Worm (Caenorhabditis elegans) whole organism, early embryonic: ENCODE measurements around the gene eri-5.

Experiments
- aly-1 ChIP-seq: sonication (generic microtip); optimal IDR thresholded peaks from 2 replicates; lab custom pipeline; 2016; ENCODE audit warnings: missing genetic modification characterization, missing compliant biosample characterization
- ama-1 ChIP-seq: fragments of 150-350 bp; optimal IDR thresholded peaks from 2 replicates; lab custom pipeline; 2014
- ceh-13 ChIP-seq: fragments of 200-800 bp; sonication (Bioruptor generic); optimal IDR thresholded peaks from 2 replicates; lab custom pipeline; 2018; ENCODE audit warnings: mild to moderate bottlenecking, missing genetic modification characterization, missing compliant biosample characterization
- flt-1 ChIP-seq: fragments of 200-800 bp; sonication (Bioruptor generic); IDR thresholded peaks from 2 replicates; pipeline ENCODE4 v1.3.6; 2022; ENCODE audit warnings: missing genetic modification characterization, missing compliant biosample characterization
- pes-1 ChIP-seq: fragments of 200-800 bp; sonication (Bioruptor generic); IDR thresholded peaks from 2 replicates; pipeline ENCODE4 v1.3.6; 2022; ENCODE audit warnings: missing genetic modification reagents, missing genetic modification characterization, missing compliant biosample characterization
- scrt-1 ChIP-seq: fragments of 200-800 bp; sonication (Bioruptor generic); IDR thresholded peaks from 2 replicates; pipeline ENCODE4 v1.3.6; 2022; ENCODE audit warnings: missing genetic modification characterization, missing compliant biosample characterization
- tra-4 ChIP-seq: sonication (generic microtip); optimal IDR thresholded peaks from 2 replicates; lab custom pipeline; 2017; ENCODE audit warnings: missing genetic modification characterization, missing compliant biosample characterization

DNA sequence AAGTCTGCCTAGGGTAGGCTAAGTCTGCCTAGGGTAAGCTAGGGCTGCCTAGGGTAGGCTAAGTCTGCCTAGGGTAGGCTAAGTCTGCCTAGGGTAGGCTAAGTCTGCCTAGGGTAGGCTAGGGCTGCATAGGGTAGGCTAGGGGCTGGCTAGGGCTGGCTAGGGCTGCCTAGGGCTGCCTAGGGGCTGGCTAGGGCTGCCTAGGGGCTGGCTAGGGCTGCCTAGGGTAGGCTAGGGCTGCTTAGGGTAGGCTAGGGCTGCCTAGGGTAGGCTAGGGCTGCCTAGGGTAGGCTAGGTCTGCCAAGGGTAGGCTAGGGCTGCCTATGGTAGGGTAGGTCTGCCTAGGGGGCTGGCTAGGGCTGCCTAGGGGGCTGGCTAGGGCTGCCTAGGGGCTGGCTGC, 7.7 kb downstream of the eri-5 start:
- TF ChIP-seq aly-1 (tag; lab: Kevin White, UChicago) (no peak), tra-4 (tag; lab: Kevin White, UChicago) (no peak), ama-1 (lab: Kevin White, UChicago) (no peak), scrt-1 (GFP tag; lab: Robert Waterston, UW) (no peak), pes-1 (GFP tag; lab: Robert Waterston, UW) (0 out of 2 replicates have a peak, but pooled peaks have one; percentile 7), flt-1 (GFP tag; lab: Robert Waterston, UW) (no peak), ceh-13 (GFP tag; lab: Kevin White, UChicago) (no peak)
